Worm (Caenorhabditis elegans): ENCODE data around the gene F41G3.20.

F41G3.20 gene

DNA sequence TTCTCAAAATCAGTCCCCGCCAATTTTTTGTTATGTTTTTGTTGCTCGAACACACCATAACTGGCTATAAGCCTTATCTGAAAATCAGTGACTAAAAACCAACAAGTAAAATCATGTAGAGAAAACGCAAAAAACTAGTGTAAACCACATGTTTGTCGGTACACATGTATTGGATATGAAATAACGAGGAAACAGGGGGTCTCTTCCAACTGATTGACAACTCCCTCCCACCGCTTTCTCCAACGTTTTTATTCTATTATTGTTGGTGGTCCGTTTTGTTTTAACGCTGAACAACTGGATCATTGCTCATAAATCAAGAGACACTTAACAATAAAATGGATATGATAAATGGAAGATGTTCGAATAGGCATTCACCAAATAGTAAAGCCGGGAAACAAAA, 24.0 kb downstream of the F41G3.20 start:
- TF ChIP-seq unc-42 (tag; optimal IDR thresholded peaks at IDR 0.05) (no peak), F13H6.1 (tag; optimal IDR thresholded peaks at IDR 0.05) (no peak), fkh-10 (GFP tag; optimal IDR thresholded peaks at IDR 0.05) (no peak), ztf-16 (tag; optimal IDR thresholded peaks at IDR 0.05) (no peak), sdc-2 (tag; optimal IDR thresholded peaks at IDR 0.05) (no peak), hlh-15 (tag; optimal IDR thresholded peaks at IDR 0.05) (no peak), tbx-7 (tag; optimal IDR thresholded peaks at IDR 0.05) (no peak), elt-2 (tag; optimal IDR thresholded peaks at IDR 0.05) (no peak), lim-6 (tag; optimal IDR thresholded peaks at IDR 0.05) (no peak), nhr-232 (tag; optimal IDR thresholded peaks at IDR 0.05) (no peak), dve-1 (tag; optimal IDR thresholded peaks at IDR 0.05) (no peak), Y22D7AL.16 (tag; optimal IDR thresholded peaks at IDR 0.05) (no peak), C08G9.2 (tag; optimal IDR thresholded peaks at IDR 0.05) (no peak)

DNA sequence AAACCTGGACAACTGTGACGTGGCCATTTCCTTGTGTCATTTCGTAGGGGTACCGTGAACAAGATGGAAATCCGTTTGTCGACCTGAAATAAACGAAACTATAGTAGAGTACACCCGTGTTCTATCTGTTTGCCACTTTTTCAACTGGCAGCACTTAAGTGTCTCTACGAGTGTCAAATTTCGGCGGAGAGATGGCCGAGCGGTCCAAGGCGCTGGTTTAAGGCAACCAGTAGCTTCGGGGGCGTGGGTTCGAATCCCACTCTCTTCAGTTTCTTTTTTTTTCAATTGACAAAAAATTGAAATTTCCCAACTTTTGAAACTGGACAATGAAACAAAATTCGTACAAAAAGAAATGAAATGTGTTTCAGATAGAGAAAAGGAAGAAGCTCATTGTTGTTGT, 29.2 kb downstream of the F41G3.20 start:
- TF ChIP-seq pqm-1 (tag; optimal IDR thresholded peaks at IDR 0.05) (no peak), sox-2 (GFP tag; IDR thresholded peaks at IDR 0.05) (no peak), tbx-7 (tag; optimal IDR thresholded peaks at IDR 0.05) (no peak), K02D7.2 (tag; optimal IDR thresholded peaks at IDR 0.05) (no peak), K09A11.1 (tag; optimal IDR thresholded peaks at IDR 0.05; ENCODE audit: insufficient read depth) (peak; percentile 11), hlh-30 (tag; optimal IDR thresholded peaks at IDR 0.05; ENCODE audit: insufficient read depth) (no peak), ceh-45 (GFP tag; IDR thresholded peaks at IDR 0.05) (no peak), zip-5 (tag; optimal IDR thresholded peaks at IDR 0.05) (no peak), T23F11.4 (GFP tag; optimal IDR thresholded peaks at IDR 0.05) (no peak), C38D4.7 (GFP tag; optimal IDR thresholded peaks at IDR 0.05) (peak; percentile 39), ceh-48 (tag; optimal IDR thresholded peaks at IDR 0.05) (peak; percentile 14), ceh-2 (tag; optimal IDR thresholded peaks at IDR 0.05) (no peak), ceh-14 (tag; optimal IDR thresholded peaks at IDR 0.05) (no peak), hlh-6 (tag; optimal IDR thresholded peaks at IDR 0.05) (no peak), nhr-11 (tag; optimal IDR thresholded peaks at IDR 0.05) (no peak), elt-4 (tag; optimal IDR thresholded peaks at IDR 0.05) (no peak), dmd-4 (tag; optimal IDR thresholded peaks at IDR 0.05; ENCODE audit: borderline replicate concordance) (peak; percentile 10), npax-4 (tag; optimal IDR thresholded peaks at IDR 0.05) (no peak), fkh-6 (tag; optimal IDR thresholded peaks at IDR 0.05) (no peak), eyg-1 (tag; optimal IDR thresholded peaks at IDR 0.05) (no peak), ets-4 (tag; optimal IDR thresholded peaks at IDR 0.05) (no peak), ceh-34 (tag; optimal IDR thresholded peaks at IDR 0.05) (peak; percentile 96), ztf-16 (tag; optimal IDR thresholded peaks at IDR 0.05) (peak; percentile 16), pros-1 (tag; optimal IDR thresholded peaks at IDR 0.05) (no peak), ttx-3 (tag; optimal IDR thresholded peaks at IDR 0.05) (no peak), fkh-10 (GFP tag; optimal IDR thresholded peaks at IDR 0.05) (no peak), odd-2 (tag; optimal IDR thresholded peaks at IDR 0.05) (no peak), Y22D7AL.16 (tag; optimal IDR thresholded peaks at IDR 0.05) (peak; percentile 31), unc-55 (GFP tag; optimal IDR thresholded peaks at IDR 0.05) (no peak), nhr-232 (tag; optimal IDR thresholded peaks at IDR 0.05) (no peak), pha-2 (tag; optimal IDR thresholded peaks at IDR 0.05) (no peak), nfya-1 (tag; optimal IDR thresholded peaks at IDR 0.05) (no peak), ceh-24 (tag; optimal IDR thresholded peaks at IDR 0.05) (no peak), tbx-2 (tag; optimal IDR thresholded peaks at IDR 0.05) (peak; percentile 10), lim-6 (tag; optimal IDR thresholded peaks at IDR 0.05) (no peak), pat-9 (tag; optimal IDR thresholded peaks at IDR 0.05) (no peak), ceh-31 (tag; optimal IDR thresholded peaks at IDR 0.05) (peak; percentile 28), che-1 (tag; optimal IDR thresholded peaks at IDR 0.05) (peak; percentile 38), pha-4 (tag; optimal IDR thresholded peaks at IDR 0.05) (no peak), hlh-8 (tag; optimal IDR thresholded peaks at IDR 0.05) (no peak), hlh-15 (tag; optimal IDR thresholded peaks at IDR 0.05) (peak; percentile 51), ceh-30 (tag; optimal IDR thresholded peaks at IDR 0.05) (no peak), pax-1 (tag; optimal IDR thresholded peaks at IDR 0.05) (no peak), elt-2 (tag; optimal IDR thresholded peaks at IDR 0.05) (peak; percentile 17), ceh-9 (tag; optimal IDR thresholded peaks at IDR 0.05) (no peak), unc-86 (tag; optimal IDR thresholded peaks at IDR 0.05) (no peak)

Data from whole organism, late embryonic.